Fruit fly (Drosophila melanogaster): ENCODE data around the gene Zcchc7.

The Zcchc7 gene

DNA sequence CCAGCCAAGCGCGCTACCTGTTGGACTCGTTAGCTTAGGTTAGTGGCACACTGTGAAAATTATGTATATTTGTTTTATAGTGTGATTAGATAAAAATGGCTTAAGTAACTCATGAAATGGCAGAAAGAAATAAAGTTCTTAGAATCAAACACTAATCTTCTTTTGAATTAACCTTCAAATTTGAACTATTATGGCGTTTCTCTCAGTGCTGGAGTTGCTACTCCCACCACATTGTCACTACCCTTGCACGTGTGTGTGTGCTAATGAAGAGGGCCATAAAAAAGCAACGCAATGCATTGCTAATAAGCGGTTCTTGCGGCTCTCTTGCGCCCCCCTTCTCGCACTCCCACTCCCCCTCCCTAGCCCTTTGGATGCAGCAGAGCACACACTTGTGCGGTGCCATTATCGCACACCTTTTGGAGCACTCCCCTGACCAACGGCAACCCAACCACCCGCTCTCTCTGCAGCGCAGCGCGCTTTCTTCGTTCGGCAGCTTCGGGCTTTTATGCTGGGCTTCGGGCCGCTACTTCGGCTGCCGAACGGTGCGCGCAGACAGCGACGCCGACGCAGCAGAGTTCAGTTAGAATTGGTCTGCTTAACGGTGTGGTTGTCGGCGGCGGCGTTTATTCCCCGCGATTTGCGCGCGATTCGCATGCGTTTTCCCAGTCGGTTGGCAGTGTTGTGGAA is 45.6 kb downstream of the Zcchc7 start (continued):
- peak; percentile 84 for TF ChIP-seq Abd-B (GFP tag; optimal IDR thresholded peaks at IDR 0.05)
- TF ChIP-seq CG8290 (GFP tag; optimal IDR thresholded peaks at IDR 0.05), result peak; percentile 67
- peak in 1 of 2 experiments; percentile 68 for TF ChIP-seq CG8290 (tag; optimal IDR thresholded peaks at IDR 0.05)
- 0 out of 2 replicates have a peak, but pooled peaks have one; percentile 42 for TF ChIP-seq NFAT (GFP tag; IDR thresholded peaks at IDR 0.05)
- TF ChIP-seq Max (GFP tag; optimal IDR thresholded peaks at IDR 0.05), result peak; percentile 67
- TF ChIP-seq CG10321 (GFP tag; IDR thresholded peaks at IDR 0.05), result no peak
- peak; percentile 81; the same call in 2 of the 3 replicates for TF ChIP-seq sr (GFP tag; IDR thresholded peaks at IDR 0.05)
- peak; percentile 85 to 91 for TF ChIP-seq chif (GFP tag; optimal IDR thresholded peaks at IDR 0.05)
- no peak for TF ChIP-seq mld (GFP tag; IDR thresholded peaks at IDR 0.05; ENCODE audit: partially characterized antibody)
- peak; percentile 86 for TF ChIP-seq sim (GFP tag; IDR thresholded peaks at IDR 0.05)
- TF ChIP-seq sens (GFP tag), result peak; percentile 99
- no peak for TF ChIP-seq Dp (GFP tag; optimal IDR thresholded peaks at IDR 0.05)
- no peak for TF ChIP-seq Dip2 (GFP tag; IDR thresholded peaks at IDR 0.05)
- TF ChIP-seq CG11560 (tag; IDR thresholded peaks at IDR 0.05), result peak; percentile 71; the same call in 2 of the 3 replicates
- peak; percentile 70; the same call in 1 of the 2 replicates for TF ChIP-seq CkIIα-i1 (GFP tag; IDR thresholded peaks at IDR 0.05)
- TF ChIP-seq CG10274 (GFP tag; optimal IDR thresholded peaks at IDR 0.05), result peak; percentile 62
- TF ChIP-seq Oli (tag; optimal IDR thresholded peaks at IDR 0.05), result peak; percentile 94
- peak; percentile 78; the same call in 2 of the 3 replicates for TF ChIP-seq jigr1 (GFP tag; IDR thresholded peaks at IDR 0.05)
- no peak for TF ChIP-seq Hr39 (optimal IDR thresholded peaks at IDR 0.05)
- peak; percentile 77 for TF ChIP-seq tup (GFP tag; optimal IDR thresholded peaks at IDR 0.05)
- TF ChIP-seq ab (GFP tag; optimal IDR thresholded peaks at IDR 0.05), result peak; percentile 34
- TF ChIP-seq Opbp (GFP tag; IDR thresholded peaks at IDR 0.05; ENCODE audit: partially characterized antibody), result 0 out of 3 replicates have a peak, but pooled peaks have one; percentile 31
- TF ChIP-seq sob (GFP tag; IDR thresholded peaks at IDR 0.05), result peak; percentile 92
- peak; percentile 69 for TF ChIP-seq fd3F (GFP tag; optimal IDR thresholded peaks at IDR 0.05)
- peak; percentile 66 for TF ChIP-seq CG12769 (tag; optimal IDR thresholded peaks at IDR 0.05)
- TF ChIP-seq Taf1 (GFP tag; IDR thresholded peaks at IDR 0.05), result peak; percentile 47; the same call in 1 of the 2 replicates
- peak; percentile 36 for TF ChIP-seq Elba2 (GFP tag; optimal IDR thresholded peaks at IDR 0.05)
- TF ChIP-seq croc (GFP tag; conservative IDR thresholded peaks at IDR 0.05), result peak; percentile 91
- peak; percentile 68 for TF ChIP-seq CG17186 (GFP tag; optimal IDR thresholded peaks at IDR 0.05)
- peak; percentile 81 for TF ChIP-seq tx (GFP tag; optimal IDR thresholded peaks at IDR 0.05)
- TF ChIP-seq CG1233 (GFP tag; optimal IDR thresholded peaks at IDR 0.05), result peak; percentile 83
- peak; percentile 86 for TF ChIP-seq CG12236 (GFP tag; optimal IDR thresholded peaks at IDR 0.05)
- TF ChIP-seq Xrp1 (GFP tag; IDR thresholded peaks at IDR 0.05), result peak; percentile 95
- TF ChIP-seq z (GFP tag; IDR thresholded peaks at IDR 0.05), result no peak
- peak; percentile 75 for TF ChIP-seq CG11696 (GFP tag; IDR thresholded peaks at IDR 0.05)
- TF ChIP-seq pita (GFP tag; optimal IDR thresholded peaks at IDR 0.05), result no peak
- TF ChIP-seq CG18599 (GFP tag; optimal IDR thresholded peaks at IDR 0.05), result peak; percentile 82
- peak; percentile 89 for TF ChIP-seq tap (tag; optimal IDR thresholded peaks at IDR 0.05)
- peak; percentile 86 for TF ChIP-seq jumu (GFP tag; optimal IDR thresholded peaks at IDR 0.05)
- TF ChIP-seq eve (GFP tag; optimal IDR thresholded peaks at IDR 0.05), result peak in 1 of 2 experiments; percentile 96
- TF ChIP-seq ken (GFP tag; IDR thresholded peaks at IDR 0.05), result peak; percentile 93
- peak; percentile 90 for TF ChIP-seq CG8924 (tag; optimal IDR thresholded peaks at IDR 0.05)
- TF ChIP-seq salm (tag; optimal IDR thresholded peaks at IDR 0.05), result peak; percentile 86
- TF ChIP-seq CG1832 (GFP tag; optimal IDR thresholded peaks at IDR 0.05), result no peak
- TF ChIP-seq CG30403 (GFP tag; optimal IDR thresholded peaks at IDR 0.05), result peak; percentile 92
- TF ChIP-seq CG14710 (tag; optimal IDR thresholded peaks at IDR 0.05), result peak; percentile 89
- TF ChIP-seq disco-r (GFP tag; optimal IDR thresholded peaks at IDR 0.05), result peak; percentile 83
- TF ChIP-seq Mes4 (GFP tag; optimal IDR thresholded peaks at IDR 0.05), result peak; percentile 89
- TF ChIP-seq nom (GFP tag; optimal IDR thresholded peaks at IDR 0.05), result no peak
- TF ChIP-seq Oaz (GFP tag; IDR thresholded peaks at IDR 0.05), result peak; percentile 82

Data from whole organism, embryonic.